Fruit fly (Drosophila melanogaster): ENCODE results near the gene bol.

DNA sequence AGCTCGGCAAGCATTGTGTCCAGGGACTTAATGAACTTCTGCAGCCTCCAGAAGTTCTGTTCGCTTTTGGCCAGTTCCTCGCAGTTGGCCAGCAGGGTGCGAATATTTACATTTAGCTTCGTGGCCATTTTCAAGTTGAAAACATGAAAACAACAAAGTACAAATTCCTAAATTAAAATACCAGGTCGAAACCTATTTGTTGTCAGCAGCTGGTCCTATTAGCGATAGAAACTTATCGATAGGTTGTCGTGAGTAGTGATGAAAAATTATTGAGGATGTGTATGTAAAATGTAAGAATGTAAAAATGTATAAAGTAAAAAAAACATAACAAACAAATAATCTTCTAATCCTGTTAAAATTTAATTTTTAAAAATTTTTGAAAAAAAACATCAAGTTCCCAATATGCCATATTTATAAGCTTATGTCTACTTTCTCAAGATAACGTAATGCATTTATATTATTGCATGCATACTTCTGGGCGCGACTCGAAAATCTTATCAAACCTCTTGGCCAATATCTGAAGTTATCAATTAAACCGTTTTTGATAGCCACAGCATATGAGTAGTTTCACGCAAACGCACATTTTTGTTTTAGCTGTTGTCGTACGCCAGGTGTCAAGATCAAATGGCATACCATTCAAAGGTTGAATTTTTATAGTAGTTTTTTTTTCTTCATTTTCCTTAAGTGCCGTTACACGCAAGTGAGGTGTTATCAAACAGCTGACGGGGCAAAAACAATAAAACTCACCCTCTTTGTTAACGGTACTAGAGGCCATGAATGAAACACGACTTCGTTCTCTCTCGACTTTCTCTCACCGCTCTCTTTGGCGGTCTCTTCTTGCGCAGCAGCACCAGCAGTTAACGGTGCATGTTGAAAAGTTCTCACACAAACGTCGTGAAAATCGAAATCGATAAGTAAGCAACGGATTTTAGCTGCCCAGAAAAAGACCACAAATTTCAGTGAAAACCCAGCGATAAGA is 3.1 kb upstream of the bol start, which contains the start of the genes Use1 and nwk:
- no peak for TF ChIP-seq ttk (optimal IDR thresholded peaks at IDR 0.05)
- no peak for TF ChIP-seq insv (optimal IDR thresholded peaks at IDR 0.05)
- no peak for TF ChIP-seq Sin3A (optimal IDR thresholded peaks at IDR 0.05)
- no peak for TF ChIP-seq psq (optimal IDR thresholded peaks at IDR 0.05)
- TF ChIP-seq h (optimal IDR thresholded peaks at IDR 0.05) = no peak
- TF ChIP-seq Myc (optimal IDR thresholded peaks at IDR 0.05) = no peak

All from Kc167 (cell line).